Worm (Caenorhabditis elegans) whole organism, L1 larva: ENCODE results near the gene sre-38.

Experiments
- C34B4.2 ChIP-seq: sonication (generic microtip); optimal IDR thresholded peaks from 2 replicates; lab custom pipeline; 2017; ENCODE audit warnings: mild to moderate bottlenecking, missing genetic modification characterization, missing compliant biosample characterization
- F16B12.6 ChIP-seq: fragments of 150-350 bp; optimal IDR thresholded peaks from 2 replicates; lab custom pipeline; 2014; ENCODE audit warnings: missing biosample characterization, missing genetic modification characterization
- aha-1 ChIP-seq: fragments of 150-350 bp; optimal IDR thresholded peaks from 2 replicates; lab custom pipeline; 2014; ENCODE audit warnings: missing biosample characterization, missing genetic modification characterization
- ceh-8 ChIP-seq: fragments of 200-800 bp; sonication (Bioruptor generic); optimal IDR thresholded peaks from 2 replicates; lab custom pipeline; 2018; ENCODE audit warnings: mild to moderate bottlenecking, missing genetic modification characterization, moderate library complexity, missing compliant biosample characterization
- ces-1 ChIP-seq: fragments of 150-350 bp; optimal IDR thresholded peaks from 2 replicates; lab custom pipeline; 2014; ENCODE audit warnings: missing biosample characterization, missing genetic modification reagents, missing genetic modification characterization
- dpl-1 ChIP-seq, 3 experiments: fragments of 150-350 bp in 2 of 3; sonication (generic microtip) in 1 of 3; optimal IDR thresholded peaks; 2 replicates each; lab custom pipeline; 2014 to 2017; ENCODE audit warnings: missing biosample characterization in 3 of 3, missing genetic modification characterization in 3 of 3, missing genetic modification reagents in 3 of 3
- dsc-1 ChIP-seq: sonication (generic microtip); optimal IDR thresholded peaks from 2 replicates; lab custom pipeline; 2016; ENCODE audit warnings: mild to moderate bottlenecking, missing genetic modification characterization, missing compliant biosample characterization
- efl-1 ChIP-seq, 4 experiments: fragments of 150-350 bp; optimal IDR thresholded peaks in 3 of 4; peaks in 1 of 4; 1 replicate in 1 of 4; 2 replicates in 3 of 4; lab custom pipeline; 2014; ENCODE audit warnings: missing biosample characterization in 2 of 4, missing genetic modification characterization in 2 of 4, missing genetic modification reagents in 2 of 4
- efl-3 ChIP-seq: fragments of 200-800 bp; sonication (Bioruptor generic); optimal IDR thresholded peaks from 2 replicates; lab custom pipeline; 2018; ENCODE audit warnings: mild to moderate bottlenecking, missing genetic modification characterization, missing compliant biosample characterization
- elt-2 ChIP-seq: sonication (generic microtip); optimal IDR thresholded peaks from 2 replicates; lab custom pipeline; 2016; ENCODE audit warnings: missing genetic modification characterization, mild to moderate bottlenecking, inconsistent platforms, missing compliant biosample characterization, missing genetic modification reagents
- hlh-4 ChIP-seq: sonication (generic microtip); optimal IDR thresholded peaks from 2 replicates; lab custom pipeline; 2016; ENCODE audit warnings: mild to moderate bottlenecking, missing genetic modification characterization, missing compliant biosample characterization
- irx-1 ChIP-seq: sonication (generic microtip); optimal IDR thresholded peaks from 2 replicates; lab custom pipeline; 2016; ENCODE audit warnings: missing genetic modification characterization, missing compliant biosample characterization
- jun-1 ChIP-seq: fragments of 150-350 bp; optimal IDR thresholded peaks from 2 replicates; lab custom pipeline; 2014; ENCODE audit warnings: missing biosample characterization, missing genetic modification reagents, missing genetic modification characterization
- lin-14 ChIP-seq: fragments of 200-800 bp; sonication (Bioruptor generic); optimal IDR thresholded peaks from 2 replicates; lab custom pipeline; 2018; ENCODE audit warnings: mild to moderate bottlenecking, missing genetic modification characterization, moderate library complexity, missing compliant biosample characterization
- lin-35 ChIP-seq, 2 experiments: fragments of 150-350 bp; optimal IDR thresholded peaks; 2 replicates each; lab custom pipeline; 2014; ENCODE audit warnings: missing biosample characterization in 2 of 2, missing genetic modification characterization in 2 of 2, missing genetic modification reagents in 2 of 2
- lin-39 ChIP-seq: fragments of 150-350 bp; optimal IDR thresholded peaks from 2 replicates; lab custom pipeline; 2014; ENCODE audit warnings: missing biosample characterization, missing genetic modification reagents, missing genetic modification characterization
- lsy-2 ChIP-seq, 2 experiments: fragments of 150-350 bp; optimal IDR thresholded peaks; 2 replicates each; lab custom pipeline; 2014; ENCODE audit warnings: missing biosample characterization in 2 of 2, missing genetic modification characterization in 2 of 2
- mab-9 ChIP-seq: fragments of 200-800 bp; sonication (Bioruptor generic); IDR thresholded peaks from 2 replicates; pipeline ENCODE4 v1.3.6; 2022; ENCODE audit warnings: missing genetic modification reagents, missing genetic modification characterization, missing compliant biosample characterization
- nhr-20 ChIP-seq: sonication (generic microtip); optimal IDR thresholded peaks from 2 replicates; lab custom pipeline; 2016; ENCODE audit warnings: mild to moderate bottlenecking, missing genetic modification characterization, missing compliant biosample characterization
- nhr-237 ChIP-seq: fragments of 150-350 bp; optimal IDR thresholded peaks from 2 replicates; lab custom pipeline; 2014; ENCODE audit warnings: missing biosample characterization, missing genetic modification characterization
- nhr-76 ChIP-seq: sonication (generic microtip); optimal IDR thresholded peaks from 2 replicates; lab custom pipeline; 2017; ENCODE audit warnings: missing biosample characterization, missing genetic modification characterization
- nhr-84 ChIP-seq: sonication (generic microtip); optimal IDR thresholded peaks from 2 replicates; lab custom pipeline; 2017; ENCODE audit warnings: missing biosample characterization, missing genetic modification characterization
- nhr-90 ChIP-seq: sonication (generic microtip); optimal IDR thresholded peaks from 2 replicates; lab custom pipeline; 2016; ENCODE audit warnings: mild to moderate bottlenecking, missing genetic modification characterization, missing compliant biosample characterization; ENCODE audit not compliant: poor library complexity
- pax-3 ChIP-seq: fragments of 200-800 bp; sonication (Bioruptor generic); optimal IDR thresholded peaks from 2 replicates; lab custom pipeline; 2018; ENCODE audit warnings: mild to moderate bottlenecking, missing genetic modification characterization, moderate library complexity, missing compliant biosample characterization
- pqm-1 ChIP-seq: sonication (generic microtip); optimal IDR thresholded peaks from 3 replicates; lab custom pipeline; 2017; ENCODE audit warnings: missing biosample characterization, missing genetic modification characterization
- rnt-1 ChIP-seq: sonication (generic microtip); optimal IDR thresholded peaks from 2 replicates; lab custom pipeline; 2016; ENCODE audit warnings: mild to moderate bottlenecking, missing genetic modification characterization, moderate library complexity, missing compliant biosample characterization
- snpc-4 ChIP-seq: fragments of 150-350 bp; optimal IDR thresholded peaks from 2 replicates; lab custom pipeline; 2014; ENCODE audit warnings: missing biosample characterization, missing genetic modification characterization
- sptf-1 ChIP-seq: fragments of 150-350 bp; optimal IDR thresholded peaks from 2 replicates; lab custom pipeline; 2014; ENCODE audit warnings: missing biosample characterization, missing genetic modification characterization
- sup-37 ChIP-seq: fragments of 200-800 bp; sonication (Bioruptor generic); optimal IDR thresholded peaks from 2 replicates; lab custom pipeline; 2018; ENCODE audit warnings: mild to moderate bottlenecking, missing genetic modification characterization, missing compliant biosample characterization
- swsn-7 ChIP-seq: sonication (generic microtip); optimal IDR thresholded peaks from 2 replicates; lab custom pipeline; 2016; ENCODE audit warnings: missing genetic modification characterization, missing compliant biosample characterization
- tlp-1 ChIP-seq: fragments of 150-350 bp; optimal IDR thresholded peaks from 2 replicates; lab custom pipeline; 2014; ENCODE audit warnings: missing biosample characterization, missing genetic modification characterization
- unc-62 ChIP-seq: fragments of 150-350 bp; optimal IDR thresholded peaks from 2 replicates; lab custom pipeline; 2014; ENCODE audit warnings: missing biosample characterization, missing genetic modification reagents, missing genetic modification characterization
- unc-86 ChIP-seq: sonication (generic microtip); optimal IDR thresholded peaks from 2 replicates; lab custom pipeline; 2016; ENCODE audit warnings: missing genetic modification characterization, missing compliant biosample characterization
- unc-98 ChIP-seq: fragments of 200-800 bp; sonication (Bioruptor generic); IDR thresholded peaks from 2 replicates; pipeline ENCODE4 v1.3.6; 2022; ENCODE audit warnings: missing genetic modification characterization, missing compliant biosample characterization
- xbp-1 ChIP-seq: sonication (generic microtip); optimal IDR thresholded peaks from 2 replicates; lab custom pipeline; 2016; ENCODE audit warnings: missing genetic modification characterization, missing compliant biosample characterization
- zag-1 ChIP-seq: fragments of 150-350 bp; optimal IDR thresholded peaks from 2 replicates; lab custom pipeline; 2014; ENCODE audit warnings: missing biosample characterization, missing genetic modification characterization

The sre-38 gene

DNA sequence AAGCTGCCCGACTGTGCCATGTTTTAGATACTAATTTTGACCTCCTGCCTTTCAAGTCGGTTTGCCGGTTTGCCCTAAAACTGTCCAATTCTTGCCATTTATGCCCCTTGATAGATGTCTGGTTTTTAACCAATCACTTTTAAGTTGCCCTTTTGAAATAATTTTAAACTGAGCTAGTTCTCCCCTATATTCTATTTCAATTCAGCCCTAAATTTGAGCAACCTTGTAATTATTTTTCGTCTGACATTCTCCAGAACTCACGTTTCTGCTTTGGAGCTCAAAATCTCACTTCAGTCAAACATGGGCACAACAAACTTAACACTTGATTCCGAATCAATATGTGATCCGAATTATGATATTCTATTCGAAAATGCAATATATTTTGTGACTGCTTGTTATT is 16.0 kb downstream of the sre-38 start, which contains the start of gene srg-17:
Gene srg-17 (plus strand): TSS at position 301 of the 400 bp plus-strand sequence.
- TF ChIP-seq efl-3 (GFP tag; lab: Kevin White, UChicago) (no peak), nhr-84 (tag; lab: Kevin White, UChicago) (no peak), nhr-90 (tag; lab: Kevin White, UChicago) (no peak), xbp-1 (tag; lab: Kevin White, UChicago) (no peak), efl-1 (optimal IDR thresholded peaks at IDR 0.05; lab: Kevin White, UChicago) (no peak), efl-1 (GFP tag; optimal IDR thresholded peaks at IDR 0.05 in 1 of 2; lab: Kevin White, UChicago) (peak in 1 of 2 experiments; percentile 48), tlp-1 (tag; lab: Kevin White, UChicago) (no peak)

DNA sequence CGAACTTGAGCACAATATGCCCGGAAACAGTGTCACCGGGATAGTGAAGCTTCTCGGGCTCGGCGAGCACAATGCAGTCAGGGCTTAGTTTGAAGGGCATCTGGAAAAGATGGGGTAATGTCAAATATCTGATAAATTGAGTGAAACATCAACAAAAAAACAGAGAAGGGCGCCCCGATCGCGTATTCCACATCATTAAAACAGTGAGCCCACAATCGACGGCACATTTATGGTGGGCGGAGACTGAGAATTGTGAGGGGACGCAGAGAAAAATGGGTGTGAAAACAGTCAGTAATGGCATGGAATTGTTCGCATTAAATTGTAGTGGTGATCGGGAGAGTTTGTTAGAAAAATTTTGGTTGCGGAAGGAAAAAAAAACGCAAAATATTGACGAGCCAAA is 23.4 kb downstream of the sre-38 start, which contains the start of gene arrd-9:
Gene arrd-9 (minus strand): TSS at position 101 of the 400 bp plus-strand sequence.
- no peak for TF ChIP-seq unc-62 (GFP tag; lab: Kevin White, UChicago)
- TF ChIP-seq nhr-76 (tag; lab: Kevin White, UChicago) = no peak
- TF ChIP-seq nhr-237 (tag; lab: Kevin White, UChicago) = no peak
- TF ChIP-seq sup-37 (GFP tag; lab: Kevin White, UChicago) = no peak
- TF ChIP-seq nhr-20 (tag; lab: Kevin White, UChicago) = no peak
- no peak for TF ChIP-seq efl-1 (optimal IDR thresholded peaks at IDR 0.05; lab: Kevin White, UChicago)
- TF ChIP-seq efl-1 (GFP tag; optimal IDR thresholded peaks at IDR 0.05 in 1 of 2; lab: Kevin White, UChicago) = no peak
- TF ChIP-seq dpl-1 (GFP tag; optimal IDR thresholded peaks at IDR 0.05; lab: Kevin White, UChicago) = no peak
- no peak for TF ChIP-seq dsc-1 (tag; lab: Kevin White, UChicago)
- no peak for TF ChIP-seq zag-1 (tag; lab: Kevin White, UChicago)
- TF ChIP-seq pqm-1 (tag; lab: Kevin White, UChicago) = no peak
- TF ChIP-seq lin-14 (GFP tag; lab: Kevin White, UChicago) = no peak
- TF ChIP-seq mab-9 (GFP tag; lab: Robert Waterston, UW) = no peak
- TF ChIP-seq lin-39 = no peak
- no peak for TF ChIP-seq ces-1 (GFP tag; lab: Kevin White, UChicago)
- no peak for TF ChIP-seq C34B4.2
- TF ChIP-seq irx-1 (tag; lab: Kevin White, UChicago) = no peak
- no peak for TF ChIP-seq pax-3 (tag; lab: Kevin White, UChicago)
- no peak for TF ChIP-seq ceh-8 (GFP tag; lab: Kevin White, UChicago)

DNA sequence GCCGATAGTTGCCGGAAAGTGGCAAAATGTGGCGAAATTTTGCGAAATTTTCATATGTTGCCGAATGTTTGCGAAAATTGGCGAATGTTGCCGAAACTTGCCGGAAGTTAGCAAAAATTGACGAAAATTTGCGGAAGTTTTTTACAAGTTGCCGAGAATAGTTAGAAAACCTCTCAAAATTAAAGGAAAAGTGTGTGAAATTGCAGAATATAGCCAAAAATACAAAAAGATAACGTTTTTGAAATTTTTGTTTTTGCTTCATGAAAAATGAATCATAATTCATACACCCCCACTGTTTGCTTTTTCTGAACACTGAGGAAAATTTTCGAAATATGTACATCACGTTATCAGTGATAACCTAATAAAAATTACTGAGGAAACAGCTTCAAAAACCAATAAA is 24.3 kb downstream of the sre-38 start:
- TF ChIP-seq efl-1 (optimal IDR thresholded peaks at IDR 0.05; lab: Kevin White, UChicago) = no peak
- peak in 1 of 2 experiments; percentile 91 for TF ChIP-seq efl-1 (GFP tag; optimal IDR thresholded peaks at IDR 0.05 in 1 of 2; lab: Kevin White, UChicago)
- no peak for TF ChIP-seq snpc-4 (tag; lab: Kevin White, UChicago)
- no peak for TF ChIP-seq sptf-1 (tag; lab: Kevin White, UChicago)
- TF ChIP-seq, all 84 proteins: peak for 1

DNA sequence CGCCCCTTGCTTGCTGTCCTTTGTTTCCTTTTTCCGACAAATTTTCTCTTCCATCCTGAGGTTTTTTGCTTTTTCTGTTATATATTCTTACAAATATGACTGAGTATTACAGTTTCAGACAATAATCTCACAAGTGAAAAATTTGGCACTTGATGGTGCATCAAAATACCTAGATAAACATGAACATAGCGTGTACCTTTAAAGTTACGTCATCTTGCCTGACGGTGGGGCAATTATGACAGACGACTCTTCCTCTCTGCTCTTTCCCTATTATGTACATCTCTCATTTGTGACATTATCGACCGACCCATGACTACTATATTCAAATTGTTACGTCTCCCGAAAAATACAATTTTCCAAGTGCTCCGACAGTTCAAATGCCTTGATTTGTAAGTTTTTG is 25.2 kb downstream of the sre-38 start, which contains the start of gene fbxb-102:
Gene fbxb-102 (plus strand): TSS at position 301 of the 400 bp plus-strand sequence.
- TF ChIP-seq lsy-2 (tag; optimal IDR thresholded peaks at IDR 0.05; lab: Kevin White, UChicago) (no peak), unc-86 (tag; lab: Kevin White, UChicago) (no peak), elt-2 (no peak), swsn-7 (tag; lab: Kevin White, UChicago) (no peak), lin-35 (GFP tag; optimal IDR thresholded peaks at IDR 0.05; lab: Kevin White, UChicago) (no peak), F16B12.6 (no peak), aha-1 (tag; lab: Kevin White, UChicago) (no peak), hlh-4 (tag; lab: Kevin White, UChicago) (no peak), jun-1 (tag; lab: Kevin White, UChicago) (no peak), unc-98 (no peak), rnt-1 (no peak)
- TF ChIP-seq, all 84 proteins: peak for 0
